Worm (Caenorhabditis elegans): ENCODE measurements around the gene T28A11.25.

The T28A11.25 gene

DNA sequence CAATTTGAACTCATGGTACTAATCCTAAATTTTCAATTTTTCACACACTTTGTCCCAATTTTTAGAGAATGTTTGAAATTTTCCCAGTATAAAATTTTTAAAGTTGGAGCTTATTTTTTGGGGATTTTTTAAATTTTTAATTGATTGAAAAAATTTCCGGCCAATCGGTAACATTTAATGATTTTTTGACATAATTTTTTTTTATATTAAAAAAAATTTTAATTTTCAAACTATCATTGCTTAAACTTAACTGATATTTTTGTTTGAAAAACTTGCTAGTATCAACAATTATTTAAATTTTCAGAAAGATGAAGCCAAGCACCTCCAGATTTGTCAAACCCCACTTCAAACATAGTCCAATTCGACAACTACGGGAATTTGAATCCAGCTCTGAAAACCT lies 24.3 kb upstream of the T28A11.25 start, which contains the start of gene T28A11.22:
Gene T28A11.22 (plus strand): TSS at position 301 of the 400 bp plus-strand sequence.
- TF ChIP-seq ref-1 (GFP tag; conservative IDR thresholded peaks at IDR 0.05), result no peak
- no peak for TF ChIP-seq med-1 (GFP tag; optimal IDR thresholded peaks at IDR 0.05; ENCODE audit: insufficient read depth)
- TF ChIP-seq T22C8.4 (GFP tag; IDR thresholded peaks at IDR 0.05), result no peak
- TF ChIP-seq cog-1 (tag; optimal IDR thresholded peaks at IDR 0.05), result no peak
- TF ChIP-seq klf-2 (GFP tag; conservative IDR thresholded peaks at IDR 0.05), result no peak
- no peak for TF ChIP-seq tab-1 (GFP tag; IDR thresholded peaks at IDR 0.05)
- no peak for TF ChIP-seq ztf-29 (GFP tag; IDR thresholded peaks at IDR 0.05)
- TF ChIP-seq flt-1 (GFP tag; IDR thresholded peaks at IDR 0.05), result no peak
- no peak for TF ChIP-seq ztf-23 (GFP tag; IDR thresholded peaks at IDR 0.05)

DNA sequence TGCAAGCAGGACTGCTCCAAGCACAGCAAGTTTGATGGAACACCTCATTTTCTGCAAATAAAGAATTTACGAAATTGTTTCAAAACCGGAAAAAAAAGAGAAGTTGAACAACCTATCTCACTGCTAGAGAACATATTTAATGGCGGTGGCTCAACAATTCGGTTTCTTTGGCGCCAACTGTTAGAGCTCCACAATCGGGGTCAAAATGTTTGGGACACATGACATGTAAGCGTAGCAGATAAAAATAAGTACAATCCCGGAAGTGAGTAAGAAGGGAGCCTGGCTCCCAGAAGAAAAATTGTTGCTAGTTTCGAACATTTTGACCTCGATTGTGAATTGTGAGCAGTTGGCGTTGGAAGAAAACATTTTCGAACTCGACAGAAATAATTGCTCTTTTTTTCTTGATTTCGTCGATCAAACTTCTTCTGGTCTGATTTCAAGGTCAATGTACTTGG lies 22.4 kb upstream of the T28A11.25 start, which contains the start of gene T28A11.16:
Gene T28A11.16 (minus strand): TSS at position 51 of the 455 bp plus-strand sequence.
- TF ChIP-seq med-1 (GFP tag; optimal IDR thresholded peaks at IDR 0.05; ENCODE audit: insufficient read depth) (no peak), klf-2 (GFP tag; conservative IDR thresholded peaks at IDR 0.05) (no peak), ztf-29 (GFP tag; IDR thresholded peaks at IDR 0.05) (no peak), flt-1 (GFP tag; IDR thresholded peaks at IDR 0.05) (no peak), ztf-23 (GFP tag; IDR thresholded peaks at IDR 0.05) (no peak), ref-1 (GFP tag; conservative IDR thresholded peaks at IDR 0.05) (no peak), tab-1 (GFP tag; IDR thresholded peaks at IDR 0.05) (no peak), cog-1 (tag; optimal IDR thresholded peaks at IDR 0.05) (no peak), T22C8.4 (GFP tag; IDR thresholded peaks at IDR 0.05) (no peak)

DNA sequence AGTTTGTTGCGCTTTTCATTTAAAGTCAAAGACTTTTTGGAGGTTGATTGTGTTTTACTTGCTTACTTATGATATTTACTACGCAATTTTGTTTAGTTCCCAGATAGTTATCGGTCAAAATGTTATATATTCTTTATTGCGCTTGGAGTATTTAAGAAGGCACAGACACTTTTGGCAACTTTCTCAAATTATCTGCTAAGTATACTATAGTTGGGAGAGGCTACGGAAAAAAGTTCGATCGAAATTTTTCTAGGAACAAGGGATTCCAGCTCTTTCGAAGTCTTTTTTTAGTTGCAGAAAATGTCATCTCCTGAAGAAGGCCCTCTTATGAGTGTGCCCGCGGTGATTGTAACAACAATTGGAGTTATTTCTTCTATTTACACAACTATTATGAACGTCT lies 21.5 kb upstream of the T28A11.25 start, which contains the start of gene srbc-5:
Gene srbc-5 (plus strand): TSS at position 301 of the 400 bp plus-strand sequence.
- TF ChIP-seq T22C8.4 (GFP tag; IDR thresholded peaks at IDR 0.05) (no peak), cog-1 (tag; optimal IDR thresholded peaks at IDR 0.05) (no peak), ref-1 (GFP tag; conservative IDR thresholded peaks at IDR 0.05) (no peak), ztf-23 (GFP tag; IDR thresholded peaks at IDR 0.05) (no peak), flt-1 (GFP tag; IDR thresholded peaks at IDR 0.05) (no peak), tab-1 (GFP tag; IDR thresholded peaks at IDR 0.05) (no peak), klf-2 (GFP tag; conservative IDR thresholded peaks at IDR 0.05) (no peak), ztf-29 (GFP tag; IDR thresholded peaks at IDR 0.05) (no peak), med-1 (GFP tag; optimal IDR thresholded peaks at IDR 0.05; ENCODE audit: insufficient read depth) (no peak)

DNA sequence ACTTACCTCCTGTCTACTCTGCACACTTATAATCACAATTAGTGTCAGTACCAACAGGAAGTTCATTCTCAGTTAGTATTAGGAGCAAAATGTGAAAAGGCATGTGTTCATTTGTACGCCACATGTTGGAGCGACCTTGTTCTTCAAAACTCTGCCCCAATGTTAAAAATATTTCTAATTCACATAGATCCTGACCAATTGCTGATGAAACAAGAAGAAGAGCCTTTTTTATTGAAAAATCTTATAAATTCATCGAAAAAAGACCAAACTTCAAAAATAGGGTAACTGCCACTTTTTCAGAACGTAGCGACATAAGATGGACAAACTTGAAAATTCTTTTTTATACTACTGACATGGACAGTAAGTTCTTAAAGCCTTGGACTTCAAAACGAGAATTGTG lies 15.4 kb upstream of the T28A11.25 start, which contains the start of gene T28A11.17:
Gene T28A11.17 (minus strand): TSS at position 101 of the 400 bp plus-strand sequence.
- TF ChIP-seq ztf-29 (GFP tag; IDR thresholded peaks at IDR 0.05) (no peak), tab-1 (GFP tag; IDR thresholded peaks at IDR 0.05) (no peak), med-1 (GFP tag; optimal IDR thresholded peaks at IDR 0.05; ENCODE audit: insufficient read depth) (no peak), flt-1 (GFP tag; IDR thresholded peaks at IDR 0.05) (no peak), T22C8.4 (GFP tag; IDR thresholded peaks at IDR 0.05) (no peak), ref-1 (GFP tag; conservative IDR thresholded peaks at IDR 0.05) (no peak), ztf-23 (GFP tag; IDR thresholded peaks at IDR 0.05) (no peak), klf-2 (GFP tag; conservative IDR thresholded peaks at IDR 0.05) (no peak), cog-1 (tag; optimal IDR thresholded peaks at IDR 0.05) (no peak)

DNA sequence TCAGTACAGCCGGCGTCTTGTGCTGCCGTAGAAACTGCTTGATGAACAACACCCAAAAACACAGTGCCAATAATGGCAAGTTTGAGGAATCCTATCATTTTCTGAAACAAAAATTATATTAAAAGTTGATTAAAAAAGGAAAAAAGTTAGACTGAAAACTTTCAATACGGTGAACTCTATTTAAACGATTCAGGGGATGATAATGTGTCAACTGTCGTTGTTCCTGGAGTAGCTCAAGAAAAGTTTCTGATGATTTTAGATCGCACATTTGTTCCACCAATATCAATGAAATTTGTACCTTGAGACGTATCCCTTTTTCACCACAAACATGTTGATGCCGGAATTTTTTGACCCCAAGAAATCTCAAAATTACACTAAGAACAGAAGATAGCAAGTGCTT lies 13.7 kb upstream of the T28A11.25 start, which contains the start of gene T28A11.18:
Gene T28A11.18 (minus strand): TSS at position 101 of the 400 bp plus-strand sequence.
- TF ChIP-seq klf-2 (GFP tag; conservative IDR thresholded peaks at IDR 0.05) (no peak), cog-1 (tag; optimal IDR thresholded peaks at IDR 0.05) (no peak), ztf-23 (GFP tag; IDR thresholded peaks at IDR 0.05) (no peak), ref-1 (GFP tag; conservative IDR thresholded peaks at IDR 0.05) (no peak), flt-1 (GFP tag; IDR thresholded peaks at IDR 0.05) (no peak), tab-1 (GFP tag; IDR thresholded peaks at IDR 0.05) (no peak), T22C8.4 (GFP tag; IDR thresholded peaks at IDR 0.05) (no peak), med-1 (GFP tag; optimal IDR thresholded peaks at IDR 0.05; ENCODE audit: insufficient read depth) (no peak), ztf-29 (GFP tag; IDR thresholded peaks at IDR 0.05) (no peak)

DNA sequence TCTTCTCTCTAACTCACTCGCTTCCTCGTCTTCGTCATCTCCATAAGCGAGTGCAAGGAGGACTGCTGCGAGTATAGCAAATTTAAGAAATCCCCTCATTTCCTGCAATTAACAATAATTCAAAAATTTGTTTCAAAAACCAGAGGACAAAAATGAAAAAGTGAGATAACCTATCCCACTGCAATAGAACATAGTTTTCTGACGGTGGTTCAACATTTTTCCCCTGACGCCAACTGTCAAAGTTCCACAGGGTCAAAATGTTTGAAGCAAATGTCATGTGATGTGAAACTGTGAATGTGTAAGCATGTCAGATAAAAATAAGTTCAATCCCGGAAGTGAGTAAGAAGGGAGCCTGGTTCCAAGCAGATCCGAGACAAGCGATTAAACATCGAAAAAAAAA lies 12.2 kb upstream of the T28A11.25 start, which contains the start of gene T28A11.19:
Gene T28A11.19 (minus strand): TSS at position 108 of the 400 bp plus-strand sequence.
- TF ChIP-seq flt-1 (GFP tag; IDR thresholded peaks at IDR 0.05), result no peak
- TF ChIP-seq ref-1 (GFP tag; conservative IDR thresholded peaks at IDR 0.05), result no peak
- TF ChIP-seq T22C8.4 (GFP tag; IDR thresholded peaks at IDR 0.05), result no peak

DNA sequence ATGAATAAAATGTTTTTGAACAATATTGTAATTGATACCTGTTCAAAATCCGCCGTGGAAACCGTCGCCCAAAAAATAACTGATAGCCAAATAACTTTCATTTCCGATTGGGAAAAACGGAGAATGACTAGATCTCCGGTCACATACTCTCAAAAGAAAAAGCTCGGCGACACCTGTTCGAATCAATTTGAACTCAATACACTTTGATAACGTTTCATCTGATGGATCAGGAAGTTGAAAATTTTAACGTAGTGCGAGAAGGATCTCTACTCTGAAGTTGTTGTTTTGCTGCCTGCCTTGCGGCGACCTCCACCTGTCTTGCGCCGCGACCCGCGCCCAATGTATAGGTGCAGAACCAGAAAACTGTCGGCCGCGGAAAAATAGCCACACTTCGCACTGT lies 8.5 kb upstream of the T28A11.25 start, which contains the start of gene T28A11.20:
Gene T28A11.20 (minus strand): TSS at position 101 of the 400 bp plus-strand sequence.
- TF ChIP-seq tab-1 (GFP tag; IDR thresholded peaks at IDR 0.05) (no peak), ztf-23 (GFP tag; IDR thresholded peaks at IDR 0.05) (no peak), T22C8.4 (GFP tag; IDR thresholded peaks at IDR 0.05) (no peak), cog-1 (tag; optimal IDR thresholded peaks at IDR 0.05) (no peak), ztf-29 (GFP tag; IDR thresholded peaks at IDR 0.05) (no peak), ref-1 (GFP tag; conservative IDR thresholded peaks at IDR 0.05) (no peak), klf-2 (GFP tag; conservative IDR thresholded peaks at IDR 0.05) (no peak), flt-1 (GFP tag; IDR thresholded peaks at IDR 0.05) (no peak), med-1 (GFP tag; optimal IDR thresholded peaks at IDR 0.05; ENCODE audit: insufficient read depth) (no peak)

DNA sequence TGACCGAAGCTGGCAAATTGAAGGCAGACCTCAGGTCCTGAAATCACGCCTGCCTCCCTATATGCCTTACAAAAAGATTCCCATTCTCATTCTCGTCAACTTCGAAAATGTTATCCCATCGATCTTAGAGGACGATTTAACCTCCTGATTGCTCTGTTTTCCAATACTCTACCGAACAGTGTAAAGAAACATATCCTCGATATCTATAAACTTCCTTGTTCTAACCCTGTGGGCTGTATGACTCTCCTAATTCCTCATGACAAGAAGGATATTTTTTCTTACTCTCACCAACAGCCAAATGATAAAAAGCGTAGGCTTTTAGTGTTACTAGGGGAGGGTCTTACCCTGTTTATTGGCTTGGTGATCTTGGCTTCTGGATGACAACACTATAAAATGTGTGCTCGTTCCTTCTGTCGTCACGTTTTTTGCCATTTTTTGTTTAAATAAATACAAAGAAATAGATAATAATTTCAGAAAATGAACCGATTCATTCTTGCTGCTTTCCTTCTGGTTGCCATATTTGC lies 8.0 kb upstream of the T28A11.25 start, which contains the start of gene T28A11.4:
Gene T28A11.4 (plus strand): TSS at position 474 of the 524 bp plus-strand sequence.
- TF ChIP-seq ztf-23 (GFP tag; IDR thresholded peaks at IDR 0.05), result no peak
- TF ChIP-seq ztf-29 (GFP tag; IDR thresholded peaks at IDR 0.05), result no peak
- no peak for TF ChIP-seq flt-1 (GFP tag; IDR thresholded peaks at IDR 0.05)
- TF ChIP-seq med-1 (GFP tag; optimal IDR thresholded peaks at IDR 0.05; ENCODE audit: insufficient read depth), result no peak
- TF ChIP-seq tab-1 (GFP tag; IDR thresholded peaks at IDR 0.05), result no peak
- no peak for TF ChIP-seq cog-1 (tag; optimal IDR thresholded peaks at IDR 0.05)
- TF ChIP-seq T22C8.4 (GFP tag; IDR thresholded peaks at IDR 0.05), result no peak
- no peak for TF ChIP-seq klf-2 (GFP tag; conservative IDR thresholded peaks at IDR 0.05)
- TF ChIP-seq ref-1 (GFP tag; conservative IDR thresholded peaks at IDR 0.05), result no peak

DNA sequence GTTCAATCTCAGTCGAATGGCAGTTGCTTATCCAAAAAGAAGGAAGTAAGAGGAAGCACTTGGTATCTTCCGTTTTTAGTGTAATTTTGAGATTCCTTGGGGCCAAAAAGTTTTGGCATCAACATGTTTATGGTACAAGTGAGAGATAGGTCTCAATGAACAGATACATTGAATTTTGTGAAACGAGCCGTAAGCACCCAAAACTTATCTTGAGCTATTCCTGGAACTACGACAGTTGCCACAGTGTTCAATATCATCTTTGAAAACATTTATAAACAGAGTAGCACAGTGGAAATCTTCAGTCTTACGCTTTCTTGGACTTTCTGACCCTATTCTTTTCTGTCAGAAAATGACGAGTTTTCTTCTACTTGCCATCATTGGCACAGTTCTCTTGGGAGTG lies 6.6 kb upstream of the T28A11.25 start, which contains the start of gene T28A11.3:
Gene T28A11.3 (plus strand): TSS at position 301 of the 400 bp plus-strand sequence.
- TF ChIP-seq T22C8.4 (GFP tag; IDR thresholded peaks at IDR 0.05), result no peak
- no peak for TF ChIP-seq cog-1 (tag; optimal IDR thresholded peaks at IDR 0.05)
- TF ChIP-seq med-1 (GFP tag; optimal IDR thresholded peaks at IDR 0.05; ENCODE audit: insufficient read depth), result no peak
- TF ChIP-seq flt-1 (GFP tag; IDR thresholded peaks at IDR 0.05), result no peak
- no peak for TF ChIP-seq klf-2 (GFP tag; conservative IDR thresholded peaks at IDR 0.05)
- no peak for TF ChIP-seq ztf-29 (GFP tag; IDR thresholded peaks at IDR 0.05)
- TF ChIP-seq ref-1 (GFP tag; conservative IDR thresholded peaks at IDR 0.05), result no peak
- no peak for TF ChIP-seq ztf-23 (GFP tag; IDR thresholded peaks at IDR 0.05)
- TF ChIP-seq tab-1 (GFP tag; IDR thresholded peaks at IDR 0.05), result no peak

Data from whole organism, midembryonic.